Worm (Caenorhabditis elegans) whole organism, L1 larva: ENCODE data around the gene Y54E2A.5.

Experiments
- aha-1 ChIP-seq: fragments of 150-350 bp; optimal IDR thresholded peaks from 2 replicates; lab custom pipeline; 2014; ENCODE audit warnings: missing biosample characterization, missing genetic modification characterization
- efl-1 ChIP-seq, 4 experiments: fragments of 150-350 bp; optimal IDR thresholded peaks in 3 of 4; peaks in 1 of 4; 1 replicate in 1 of 4; 2 replicates in 3 of 4; lab custom pipeline; 2014; ENCODE audit warnings: missing biosample characterization in 2 of 4, missing genetic modification characterization in 2 of 4, missing genetic modification reagents in 2 of 4
- fos-1 ChIP-seq: fragments of 150-350 bp; optimal IDR thresholded peaks from 2 replicates; lab custom pipeline; 2014; ENCODE audit warnings: missing biosample characterization, missing genetic modification characterization
- lin-15B ChIP-seq: fragments of 150-350 bp; sonication (generic microtip); optimal IDR thresholded peaks from 3 replicates; lab custom pipeline; 2014; ENCODE audit warnings: missing biosample characterization, missing genetic modification characterization
- lsy-2 ChIP-seq, 2 experiments: fragments of 150-350 bp; optimal IDR thresholded peaks; 2 replicates each; lab custom pipeline; 2014; ENCODE audit warnings: missing biosample characterization in 2 of 2, missing genetic modification characterization in 2 of 2
- nhr-11 ChIP-seq: fragments of 150-350 bp; optimal IDR thresholded peaks from 2 replicates; lab custom pipeline; 2014; ENCODE audit warnings: missing biosample characterization, missing genetic modification characterization
- nhr-12 ChIP-seq: sonication (generic microtip); optimal IDR thresholded peaks from 2 replicates; lab custom pipeline; 2017; ENCODE audit warnings: missing biosample characterization, missing genetic modification characterization
- nhr-19 ChIP-seq: fragments of 200-800 bp; sonication (Bioruptor generic); conservative IDR thresholded peaks from 2 replicates; pipeline ENCODE4 v1.3.6; 2022; ENCODE audit warnings: missing genetic modification characterization, missing compliant biosample characterization
- nhr-237 ChIP-seq: fragments of 150-350 bp; optimal IDR thresholded peaks from 2 replicates; lab custom pipeline; 2014; ENCODE audit warnings: missing biosample characterization, missing genetic modification characterization
- nhr-71 ChIP-seq: sonication (generic microtip); optimal IDR thresholded peaks from 2 replicates; lab custom pipeline; 2016; ENCODE audit warnings: mild to moderate bottlenecking, missing genetic modification characterization, moderate library complexity, missing compliant biosample characterization
- nhr-84 ChIP-seq: sonication (generic microtip); optimal IDR thresholded peaks from 2 replicates; lab custom pipeline; 2017; ENCODE audit warnings: missing biosample characterization, missing genetic modification characterization
- sox-4 ChIP-seq: sonication (generic microtip); optimal IDR thresholded peaks from 2 replicates; lab custom pipeline; 2016; ENCODE audit warnings: missing genetic modification characterization, missing compliant biosample characterization
- unc-62 ChIP-seq: fragments of 150-350 bp; optimal IDR thresholded peaks from 2 replicates; lab custom pipeline; 2014; ENCODE audit warnings: missing biosample characterization, missing genetic modification reagents, missing genetic modification characterization
- zag-1 ChIP-seq: fragments of 150-350 bp; optimal IDR thresholded peaks from 2 replicates; lab custom pipeline; 2014; ENCODE audit warnings: missing biosample characterization, missing genetic modification characterization

DNA sequence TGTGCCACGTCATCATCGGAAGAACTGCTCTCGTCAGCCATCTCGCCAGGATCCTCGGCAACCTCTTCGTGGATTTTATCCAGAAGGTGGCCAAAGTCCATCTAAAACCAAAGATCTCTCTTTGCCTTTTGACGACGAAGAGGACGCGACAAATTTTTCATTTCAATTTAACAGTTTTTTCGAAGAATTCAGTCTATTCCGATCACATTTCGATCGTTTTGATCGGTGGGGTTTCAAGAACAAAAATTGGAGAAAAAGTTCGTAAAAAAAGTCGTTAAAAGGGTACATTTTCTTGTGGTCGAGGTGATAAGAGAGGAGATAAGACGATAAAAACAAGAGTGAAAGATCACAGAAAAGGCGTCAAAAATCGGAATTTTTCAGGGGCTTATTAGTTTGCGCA lies 24.2 kb downstream of the Y54E2A.5 start, which contains the start of gene glna-1:
- TF ChIP-seq lin-15B (tag; lab: Kevin White, UChicago) (no peak), zag-1 (no peak), nhr-71 (tag; lab: Kevin White, UChicago) (no peak), lsy-2 (tag; optimal IDR thresholded peaks at IDR 0.05; lab: Kevin White, UChicago) (no peak), unc-62 (GFP tag; lab: Kevin White, UChicago) (no peak), sox-4 (tag; lab: Kevin White, UChicago) (no peak), nhr-12 (tag; lab: Kevin White, UChicago) (no peak), aha-1 (tag; lab: Kevin White, UChicago) (no peak), fos-1 (no peak), efl-1 (optimal IDR thresholded peaks at IDR 0.05; lab: Kevin White, UChicago) (no peak), efl-1 (GFP tag; optimal IDR thresholded peaks at IDR 0.05 in 1 of 2; lab: Kevin White, UChicago) (no peak), nhr-237 (tag; lab: Kevin White, UChicago) (no peak), nhr-11 (tag; lab: Kevin White, UChicago) (no peak), nhr-84 (no peak), nhr-19 (GFP tag; lab: Robert Waterston, UW) (no peak)
